Worm (Caenorhabditis elegans) whole organism, late embryonic: ENCODE results near the gene F46C3.7.

Experiments
- C38D4.7 ChIP-seq: fragments of 200-800 bp; sonication (Bioruptor generic); optimal IDR thresholded peaks from 2 replicates; lab custom pipeline; 2018; ENCODE audit warnings: mild to moderate bottlenecking, missing genetic modification characterization, moderate library complexity, missing compliant biosample characterization
- F13H6.1 ChIP-seq: sonication (generic microtip); optimal IDR thresholded peaks from 2 replicates; lab custom pipeline; 2016; ENCODE audit warnings: missing genetic modification characterization, missing compliant biosample characterization
- K02D7.2 ChIP-seq: sonication (generic microtip); optimal IDR thresholded peaks from 2 replicates; lab custom pipeline; 2017; ENCODE audit warnings: mild to moderate bottlenecking, missing genetic modification characterization, missing compliant biosample characterization
- K09A11.1 ChIP-seq: sonication (generic microtip); optimal IDR thresholded peaks from 2 replicates; lab custom pipeline; 2017; ENCODE audit warnings: antibody characterized with exemption, mild to moderate bottlenecking, missing genetic modification characterization, missing compliant biosample characterization; ENCODE audit not compliant: insufficient read depth
- Y22D7AL.16 ChIP-seq: sonication (generic microtip); optimal IDR thresholded peaks from 2 replicates; lab custom pipeline; 2016; ENCODE audit warnings: missing genetic modification characterization, missing compliant biosample characterization
- ama-1 ChIP-seq: fragments of 150-350 bp; optimal IDR thresholded peaks from 2 replicates; lab custom pipeline; 2014
- ceh-18 ChIP-seq: sonication (generic microtip); optimal IDR thresholded peaks from 2 replicates; lab custom pipeline; 2016; ENCODE audit warnings: missing genetic modification characterization, missing compliant biosample characterization
- ceh-19 ChIP-seq: fragments of 200-800 bp; sonication (Bioruptor generic); optimal IDR thresholded peaks from 2 replicates; lab custom pipeline; 2018; ENCODE audit warnings: mild to moderate bottlenecking, missing genetic modification characterization, missing compliant biosample characterization
- ceh-2 ChIP-seq: sonication (generic microtip); optimal IDR thresholded peaks from 2 replicates; lab custom pipeline; 2016; ENCODE audit warnings: missing genotype, missing genetic modification characterization, missing compliant biosample characterization
- ceh-22 ChIP-seq: sonication (generic microtip); optimal IDR thresholded peaks from 2 replicates; lab custom pipeline; 2017; ENCODE audit warnings: missing biosample characterization, missing genetic modification characterization
- ceh-24 ChIP-seq: sonication (generic microtip); optimal IDR thresholded peaks from 2 replicates; lab custom pipeline; 2016; ENCODE audit warnings: mild to moderate bottlenecking, missing genetic modification characterization, missing compliant biosample characterization
- ceh-30 ChIP-seq: fragments of 150-350 bp; optimal IDR thresholded peaks from 2 replicates; lab custom pipeline; 2014; ENCODE audit warnings: missing biosample characterization, missing genetic modification characterization
- ceh-31 ChIP-seq: sonication (generic microtip); optimal IDR thresholded peaks from 2 replicates; lab custom pipeline; 2016; ENCODE audit warnings: missing genetic modification characterization, missing compliant biosample characterization
- ceh-34 ChIP-seq: sonication (generic microtip); optimal IDR thresholded peaks from 2 replicates; lab custom pipeline; 2016; ENCODE audit warnings: mild to moderate bottlenecking, missing genetic modification characterization, missing compliant biosample characterization
- ceh-45 ChIP-seq: fragments of 200-800 bp; sonication (Bioruptor generic); IDR thresholded peaks from 2 replicates; pipeline ENCODE4 v1.3.6; 2022; ENCODE audit warnings: missing genetic modification reagents, missing genetic modification characterization, missing compliant biosample characterization
- ceh-6 ChIP-seq: fragments of 200-800 bp; sonication (Bioruptor generic); optimal IDR thresholded peaks from 2 replicates; lab custom pipeline; 2018; ENCODE audit warnings: mild to moderate bottlenecking, missing genetic modification characterization, missing compliant biosample characterization
- che-1 ChIP-seq: sonication (generic microtip); optimal IDR thresholded peaks from 2 replicates; lab custom pipeline; 2016; ENCODE audit warnings: mild to moderate bottlenecking, missing genetic modification characterization, missing compliant biosample characterization
- dmd-4 ChIP-seq: sonication (generic microtip); optimal IDR thresholded peaks from 2 replicates; lab custom pipeline; 2016; ENCODE audit warnings: borderline replicate concordance, missing genetic modification characterization, missing compliant biosample characterization
- dve-1 ChIP-seq: sonication (generic microtip); optimal IDR thresholded peaks from 2 replicates; lab custom pipeline; 2017; ENCODE audit warnings: antibody characterized with exemption, mild to moderate bottlenecking, missing genetic modification characterization, missing compliant biosample characterization
- elt-2 ChIP-seq: sonication (generic microtip); optimal IDR thresholded peaks from 2 replicates; lab custom pipeline; 2016; ENCODE audit warnings: missing genetic modification reagents, missing genetic modification characterization, missing compliant biosample characterization
- elt-4 ChIP-seq: sonication (generic microtip); optimal IDR thresholded peaks from 2 replicates; lab custom pipeline; 2016; ENCODE audit warnings: missing genetic modification characterization, missing compliant biosample characterization
- ets-4 ChIP-seq: sonication (generic microtip); optimal IDR thresholded peaks from 2 replicates; lab custom pipeline; 2016; ENCODE audit warnings: missing genetic modification characterization, missing compliant biosample characterization
- fax-1 ChIP-seq: sonication (generic microtip); optimal IDR thresholded peaks from 2 replicates; lab custom pipeline; 2016; ENCODE audit warnings: missing genotype, missing genetic modification characterization, missing compliant biosample characterization
- fkh-10 ChIP-seq: fragments of 150-350 bp; optimal IDR thresholded peaks from 2 replicates; lab custom pipeline; 2014; ENCODE audit warnings: missing biosample characterization, missing genetic modification reagents, missing genetic modification characterization
- gmeb-2 ChIP-seq: sonication (generic microtip); optimal IDR thresholded peaks from 2 replicates; lab custom pipeline; 2016; ENCODE audit warnings: missing genetic modification characterization, inconsistent platforms, missing compliant biosample characterization
- hlh-30 ChIP-seq: sonication (generic microtip); optimal IDR thresholded peaks from 2 replicates; lab custom pipeline; 2017; ENCODE audit warnings: antibody characterized with exemption, missing genetic modification characterization, missing compliant biosample characterization; ENCODE audit not compliant: insufficient read depth
- hlh-8 ChIP-seq: sonication (generic microtip); optimal IDR thresholded peaks from 2 replicates; lab custom pipeline; 2016; ENCODE audit warnings: missing genotype, missing genetic modification characterization, missing compliant biosample characterization
- madf-2 ChIP-seq: sonication (generic microtip); optimal IDR thresholded peaks from 2 replicates; lab custom pipeline; 2017; ENCODE audit warnings: missing genetic modification characterization, missing compliant biosample characterization
- mec-3 ChIP-seq: sonication (generic microtip); optimal IDR thresholded peaks from 2 replicates; lab custom pipeline; 2016; ENCODE audit warnings: borderline replicate concordance, missing genetic modification characterization, missing compliant biosample characterization
- nfya-1 ChIP-seq: sonication (generic microtip); optimal IDR thresholded peaks from 2 replicates; lab custom pipeline; 2017; ENCODE audit warnings: missing genetic modification characterization, mild to moderate bottlenecking, missing compliant biosample characterization, antibody characterized with exemption, moderate library complexity
- nhr-11 ChIP-seq: fragments of 150-350 bp; optimal IDR thresholded peaks from 2 replicates; lab custom pipeline; 2014; ENCODE audit warnings: missing biosample characterization, missing genetic modification characterization
- odd-2 ChIP-seq: sonication (generic microtip); optimal IDR thresholded peaks from 2 replicates; lab custom pipeline; 2017; ENCODE audit warnings: antibody characterized with exemption, mild to moderate bottlenecking, missing genetic modification characterization, missing compliant biosample characterization
- pat-9 ChIP-seq: fragments of 200-800 bp; sonication (Bioruptor generic); optimal IDR thresholded peaks from 2 replicates; lab custom pipeline; 2018; ENCODE audit warnings: mild to moderate bottlenecking, missing genetic modification characterization, moderate library complexity, missing compliant biosample characterization
- pax-1 ChIP-seq: fragments of 150-350 bp; optimal IDR thresholded peaks from 2 replicates; lab custom pipeline; 2014; ENCODE audit warnings: missing biosample characterization, missing genetic modification characterization
- pha-2 ChIP-seq: sonication (generic microtip); optimal IDR thresholded peaks from 2 replicates; lab custom pipeline; 2017; ENCODE audit warnings: mild to moderate bottlenecking, missing genetic modification characterization, missing compliant biosample characterization
- pha-4 ChIP-seq: fragments of 150-350 bp; optimal IDR thresholded peaks from 2 replicates; lab custom pipeline; 2018; ENCODE audit warnings: missing biosample characterization, missing genetic modification reagents, missing genetic modification characterization
- pqm-1 ChIP-seq: sonication (generic microtip); optimal IDR thresholded peaks from 2 replicates; lab custom pipeline; 2016; ENCODE audit warnings: missing genetic modification characterization, missing compliant biosample characterization
- pros-1 ChIP-seq: fragments of 150-350 bp; optimal IDR thresholded peaks from 2 replicates; lab custom pipeline; 2014; ENCODE audit warnings: missing biosample characterization, missing genetic modification reagents, missing genetic modification characterization
- ref-2 ChIP-seq: sonication (generic microtip); optimal IDR thresholded peaks from 2 replicates; lab custom pipeline; 2016; ENCODE audit warnings: missing genetic modification characterization, missing compliant biosample characterization
- rnt-1 ChIP-seq: sonication (generic microtip); optimal IDR thresholded peaks from 2 replicates; lab custom pipeline; 2016; ENCODE audit warnings: missing genetic modification characterization, missing compliant biosample characterization
- sdc-2 ChIP-seq: sonication (generic microtip); optimal IDR thresholded peaks from 2 replicates; lab custom pipeline; 2016; ENCODE audit warnings: missing genotype, missing genetic modification characterization, missing compliant biosample characterization
- sox-4 ChIP-seq: sonication (generic microtip); optimal IDR thresholded peaks from 2 replicates; lab custom pipeline; 2017; ENCODE audit warnings: mild to moderate bottlenecking, missing genetic modification characterization, inconsistent platforms, missing compliant biosample characterization
- tbx-2 ChIP-seq: sonication (generic microtip); optimal IDR thresholded peaks from 2 replicates; lab custom pipeline; 2016; ENCODE audit warnings: missing genetic modification characterization, missing compliant biosample characterization
- tbx-7 ChIP-seq: sonication (generic microtip); optimal IDR thresholded peaks from 2 replicates; lab custom pipeline; 2016; ENCODE audit warnings: missing genotype, missing genetic modification characterization, missing compliant biosample characterization
- unc-42 ChIP-seq: sonication (generic microtip); optimal IDR thresholded peaks from 2 replicates; lab custom pipeline; 2016; ENCODE audit warnings: missing genotype, missing genetic modification characterization, missing compliant biosample characterization
- unc-55 ChIP-seq: sonication (generic microtip); optimal IDR thresholded peaks from 2 replicates; lab custom pipeline; 2017; ENCODE audit warnings: missing biosample characterization, missing genetic modification reagents, missing genetic modification characterization
- unc-86 ChIP-seq: sonication (generic microtip); optimal IDR thresholded peaks from 2 replicates; lab custom pipeline; 2016; ENCODE audit warnings: missing genetic modification characterization, missing compliant biosample characterization
- zip-5 ChIP-seq: sonication (generic microtip); optimal IDR thresholded peaks from 2 replicates; lab custom pipeline; 2016; ENCODE audit warnings: missing genetic modification characterization, missing compliant biosample characterization
- ztf-16 ChIP-seq: sonication (generic microtip); optimal IDR thresholded peaks from 2 replicates; lab custom pipeline; 2017; ENCODE audit warnings: missing genetic modification characterization, missing compliant biosample characterization

The F46C3.7 gene

ce11 chrX:11466444-11467319 lies 26.8 kb downstream of the F46C3.7 start:
- no peak for TF ChIP-seq pha-2 (tag; lab: Kevin White, UChicago)
- TF ChIP-seq ceh-2: no peak
- TF ChIP-seq dmd-4 (tag; lab: Kevin White, UChicago): no peak
- TF ChIP-seq elt-2 (tag; lab: Kevin White, UChicago): no peak
- no peak for TF ChIP-seq pha-4 (tag; lab: Kevin White, UChicago)
- TF ChIP-seq odd-2: no peak
- TF ChIP-seq dve-1 (tag; lab: Kevin White, UChicago): no peak
- TF ChIP-seq hlh-8 (tag; lab: Kevin White, UChicago): no peak
- TF ChIP-seq ceh-24 (tag; lab: Kevin White, UChicago): no peak
- no peak for TF ChIP-seq pqm-1
- no peak for TF ChIP-seq pat-9 (tag; lab: Kevin White, UChicago)
- no peak for TF ChIP-seq unc-86 (tag; lab: Kevin White, UChicago)
- TF ChIP-seq hlh-30 (tag; lab: Kevin White, UChicago): no peak
- no peak for TF ChIP-seq ztf-16 (tag; lab: Kevin White, UChicago)

ce11 chrX:11467320-11467732 lies 27.5 kb downstream of the F46C3.7 start:
- TF ChIP-seq rnt-1: peak; percentile 11
- TF ChIP-seq ama-1 (lab: Kevin White, UChicago): no peak
- peak; percentile 82 for TF ChIP-seq ceh-31 (tag; lab: Kevin White, UChicago)
- peak; percentile 67 for TF ChIP-seq F13H6.1
- TF ChIP-seq Y22D7AL.16 (tag; lab: Kevin White, UChicago): no peak
- TF ChIP-seq tbx-7 (tag; lab: Kevin White, UChicago): no peak
- no peak for TF ChIP-seq ceh-6 (GFP tag; lab: Kevin White, UChicago)
- TF ChIP-seq pqm-1: no peak
- peak; percentile 42 for TF ChIP-seq C38D4.7 (GFP tag; lab: Kevin White, UChicago)
- peak; percentile 75 for TF ChIP-seq dmd-4 (tag; lab: Kevin White, UChicago)
- TF ChIP-seq ceh-22 (tag; lab: Kevin White, UChicago): no peak
- TF ChIP-seq che-1 (tag; lab: Kevin White, UChicago): no peak
- TF ChIP-seq fkh-10 (GFP tag; lab: Kevin White, UChicago): peak; percentile 12
- TF ChIP-seq madf-2 (tag; lab: Kevin White, UChicago): no peak
- TF ChIP-seq fax-1 (tag; lab: Kevin White, UChicago): peak; percentile 24
- TF ChIP-seq ref-2 (tag; lab: Kevin White, UChicago): peak; percentile 47
- TF ChIP-seq K09A11.1 (tag; lab: Kevin White, UChicago): no peak
- TF ChIP-seq zip-5: no peak
- TF ChIP-seq pax-1 (tag; lab: Kevin White, UChicago): no peak
- peak; percentile 46 for TF ChIP-seq hlh-30 (tag; lab: Kevin White, UChicago)
- peak; percentile 29 for TF ChIP-seq mec-3 (tag; lab: Kevin White, UChicago)
- TF ChIP-seq odd-2: no peak
- peak; percentile 69 for TF ChIP-seq nfya-1 (tag; lab: Kevin White, UChicago)
- TF ChIP-seq ceh-34: peak; percentile 61
- TF ChIP-seq unc-42 (tag; lab: Kevin White, UChicago): peak; percentile 85
- TF ChIP-seq unc-55 (GFP tag; lab: Kevin White, UChicago): peak; percentile 31
- TF ChIP-seq pat-9 (tag; lab: Kevin White, UChicago): peak; percentile 2
- no peak for TF ChIP-seq ceh-45 (GFP tag; lab: Robert Waterston, UW)
- peak; percentile 41 for TF ChIP-seq hlh-8 (tag; lab: Kevin White, UChicago)
- no peak for TF ChIP-seq gmeb-2
- no peak for TF ChIP-seq ceh-30 (tag; lab: Kevin White, UChicago)
- TF ChIP-seq pha-4 (tag; lab: Kevin White, UChicago): no peak
- no peak for TF ChIP-seq nhr-11
- TF ChIP-seq sox-4 (tag; lab: Kevin White, UChicago): peak; percentile 24
- peak; percentile 61 for TF ChIP-seq tbx-2 (tag; lab: Kevin White, UChicago)
- peak; percentile 93 for TF ChIP-seq ceh-18 (tag; lab: Kevin White, UChicago)
- TF ChIP-seq sdc-2 (tag; lab: Kevin White, UChicago): peak; percentile 70
- TF ChIP-seq elt-2 (tag; lab: Kevin White, UChicago): no peak
- no peak for TF ChIP-seq ets-4 (tag; lab: Kevin White, UChicago)
- TF ChIP-seq ceh-19 (GFP tag; lab: Kevin White, UChicago): peak; percentile 58
- TF ChIP-seq elt-4 (tag; lab: Kevin White, UChicago): no peak
- no peak for TF ChIP-seq K02D7.2 (tag; lab: Kevin White, UChicago)
- TF ChIP-seq pros-1 (tag; lab: Kevin White, UChicago): peak; percentile 79
